Worm (Caenorhabditis elegans): ENCODE data around the gene R151.8.

ce11 chrIII:7272088-7272487 lies 42.5 kb upstream of the R151.8 start:
- no peak for TF ChIP-seq him-1 (tag; optimal IDR thresholded peaks at IDR 0.05)
- TF ChIP-seq dao-5 (tag; optimal IDR thresholded peaks at IDR 0.05), result no peak
- TF ChIP-seq W03F9.2 (tag; optimal IDR thresholded peaks at IDR 0.05), result no peak
